Worm (Caenorhabditis elegans) whole organism, midembryonic: ENCODE results near the gene dhs-13.

Experiments used
- flt-1 ChIP-seq: fragments of 200-800 bp; sonication (Bioruptor generic); IDR thresholded peaks from 2 replicates; pipeline ENCODE4 v1.3.6; 2022; ENCODE audit warnings: missing genetic modification characterization, missing compliant biosample characterization
- klf-2 ChIP-seq: fragments of 200-800 bp; sonication (Bioruptor generic); conservative IDR thresholded peaks from 2 replicates; pipeline ENCODE4 v1.3.6; 2022; ENCODE audit warnings: missing genetic modification reagents, missing genetic modification characterization, missing compliant biosample characterization
- med-1 ChIP-seq: sonication (generic microtip); optimal IDR thresholded peaks from 2 replicates; lab custom pipeline; 2017; ENCODE audit warnings: missing genetic modification characterization, mild to moderate bottlenecking, missing compliant biosample characterization, antibody characterized with exemption, missing genetic modification reagents; ENCODE audit not compliant: insufficient read depth
- ref-1 ChIP-seq: fragments of 200-800 bp; sonication (Bioruptor generic); conservative IDR thresholded peaks from 2 replicates; pipeline ENCODE4 v1.3.6; 2022; ENCODE audit warnings: missing genetic modification reagents, missing genetic modification characterization, missing compliant biosample characterization
- tab-1 ChIP-seq: fragments of 200-800 bp; sonication (Bioruptor generic); IDR thresholded peaks from 2 replicates; pipeline ENCODE4 v1.3.6; 2022; ENCODE audit warnings: missing genetic modification characterization, missing compliant biosample characterization
- ztf-23 ChIP-seq: fragments of 200-800 bp; sonication (Bioruptor generic); IDR thresholded peaks from 2 replicates; pipeline ENCODE4 v1.3.6; 2022; ENCODE audit warnings: missing genetic modification reagents, missing genetic modification characterization, missing compliant biosample characterization

DNA sequence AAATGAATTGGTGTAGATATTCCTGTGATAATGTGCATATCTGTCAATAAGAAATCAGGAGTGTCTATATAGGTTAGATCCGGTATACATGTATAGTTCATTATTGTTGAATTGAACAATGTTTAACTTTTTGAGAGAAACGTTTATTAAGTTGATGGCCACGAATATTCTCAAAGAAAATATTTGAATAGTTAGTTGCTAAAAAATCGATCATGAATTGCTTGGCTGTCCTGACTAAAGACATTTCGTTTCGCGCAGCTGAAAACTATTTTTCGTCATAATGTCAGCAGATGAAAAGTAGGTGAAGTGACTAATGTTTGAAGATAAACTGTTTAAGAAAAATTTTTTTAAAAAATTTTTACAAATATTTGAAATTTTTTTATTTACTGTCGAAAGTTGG, 20.1 kb downstream of the dhs-13 start, which contains the start of gene srh-199:
- TF ChIP-seq klf-2 (GFP tag; lab: Robert Waterston, UW) (no peak), flt-1 (GFP tag; lab: Robert Waterston, UW) (no peak), ref-1 (no peak), med-1 (GFP tag; lab: Kevin White, UChicago) (no peak), ztf-23 (no peak), tab-1 (GFP tag; lab: Robert Waterston, UW) (no peak)
